Worm (Caenorhabditis elegans): ENCODE results near the gene R09E10.6.

- TF ChIP-seq dao-5 (tag; optimal IDR thresholded peaks at IDR 0.05), result no peak
- TF ChIP-seq W03F9.2 (tag; optimal IDR thresholded peaks at IDR 0.05), result no peak
- TF ChIP-seq him-1 (tag; optimal IDR thresholded peaks at IDR 0.05), result no peak
Observed at ce11 chrIV:10269137-10269933, 24.6 kb downstream of the R09E10.6 start, which contains the start of the genes nspd-7 and Y43C5A.2.
